Worm (Caenorhabditis elegans): ENCODE data around the gene lin-66.

lin-66 gene

ce11 chrIV:13882573-13882972 is 5.3 kb upstream of the lin-66 start, which contains the start of gene thoc-7:
thoc-7 (plus strand) TSS chrIV:13882734.
- TF ChIP-seq W03F9.2 (tag; optimal IDR thresholded peaks at IDR 0.05) (no peak), dao-5 (tag; optimal IDR thresholded peaks at IDR 0.05) (no peak), him-1 (tag; optimal IDR thresholded peaks at IDR 0.05) (no peak)

ce11 chrIV:13883922-13884321 is 4.0 kb upstream of the lin-66 start:
- TF ChIP-seq him-1 (tag; optimal IDR thresholded peaks at IDR 0.05): no peak
- TF ChIP-seq W03F9.2 (tag; optimal IDR thresholded peaks at IDR 0.05): no peak
- TF ChIP-seq dao-5 (tag; optimal IDR thresholded peaks at IDR 0.05): no peak

DNA sequence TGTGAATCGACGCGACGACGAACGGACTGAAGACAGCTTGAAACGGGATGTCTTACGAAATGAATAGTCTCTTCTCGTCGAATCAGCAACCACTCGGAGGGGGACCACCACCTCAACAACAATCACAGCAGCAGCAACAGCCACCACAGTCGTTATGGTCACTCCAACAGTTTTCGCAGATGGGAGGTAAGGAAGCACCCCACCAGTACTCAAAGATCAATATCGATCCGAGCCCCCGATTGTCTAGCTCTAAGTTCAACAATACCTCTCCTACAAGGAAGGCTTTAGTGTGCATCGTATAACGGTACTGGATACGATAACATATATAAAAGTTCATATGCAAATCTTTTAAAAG is 262 bp downstream of the lin-66 start:
- no peak for TF ChIP-seq W03F9.2 (tag; optimal IDR thresholded peaks at IDR 0.05)
- no peak for TF ChIP-seq him-1 (tag; optimal IDR thresholded peaks at IDR 0.05)

- TF ChIP-seq W03F9.2 (tag; optimal IDR thresholded peaks at IDR 0.05): no peak
- TF ChIP-seq dao-5 (tag; optimal IDR thresholded peaks at IDR 0.05): no peak
Observed at ce11 chrIV:13893103-13893502, 5.2 kb downstream of the lin-66 start.

DNA sequence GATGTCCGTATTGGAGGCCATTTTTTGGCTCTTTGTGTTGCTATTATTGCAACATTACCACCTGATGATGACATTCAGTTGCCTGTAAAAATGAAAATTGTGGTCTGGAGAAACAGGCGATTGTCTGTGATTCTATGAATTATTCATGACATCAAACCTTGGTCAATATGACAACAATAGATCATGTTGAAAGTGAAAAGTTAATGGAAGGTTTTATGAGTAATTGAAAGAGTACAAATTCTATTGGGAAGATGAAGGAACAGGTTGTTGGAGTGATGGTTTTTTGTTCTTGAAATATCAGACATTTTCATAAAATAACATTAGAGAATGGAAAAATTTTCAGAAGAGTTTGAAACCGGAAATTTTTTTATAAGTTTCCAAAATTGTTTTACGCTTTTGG is 14.9 kb downstream of the lin-66 start, which contains the start of gene Y37A1A.3:
TSS of gene Y37A1A.3 (minus strand) at position 101 of the 400 bp plus-strand sequence.
- TF ChIP-seq him-1 (tag; optimal IDR thresholded peaks at IDR 0.05): no peak
- no peak for TF ChIP-seq dao-5 (tag; optimal IDR thresholded peaks at IDR 0.05)
- no peak for TF ChIP-seq W03F9.2 (tag; optimal IDR thresholded peaks at IDR 0.05)

DNA sequence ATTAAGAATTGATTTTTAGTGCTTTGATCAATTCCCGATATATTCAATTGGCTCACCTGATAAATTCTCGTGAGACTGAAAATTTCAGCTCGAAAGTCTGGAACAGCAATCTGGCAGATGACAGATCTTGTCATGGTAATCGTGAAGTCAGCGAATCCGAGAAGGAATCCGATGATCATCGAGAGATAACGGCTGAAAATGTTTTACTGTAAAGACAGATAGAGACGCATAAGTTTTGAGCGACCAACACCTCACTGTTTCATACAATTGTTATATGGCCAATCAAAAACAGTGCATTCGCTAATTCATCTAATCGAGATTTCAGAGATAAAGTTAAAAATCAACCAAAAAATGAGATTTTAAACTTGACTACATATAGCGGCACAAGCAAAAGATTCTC is 18.5 kb downstream of the lin-66 start:
- TF ChIP-seq W03F9.2 (tag; optimal IDR thresholded peaks at IDR 0.05): no peak
- TF ChIP-seq him-1 (tag; optimal IDR thresholded peaks at IDR 0.05): no peak
- no peak for TF ChIP-seq dao-5 (tag; optimal IDR thresholded peaks at IDR 0.05)

ce11 chrIV:13910931-13911330 is 23.1 kb downstream of the lin-66 start:
- TF ChIP-seq him-1 (tag; optimal IDR thresholded peaks at IDR 0.05): no peak
- TF ChIP-seq dao-5 (tag; optimal IDR thresholded peaks at IDR 0.05): no peak
- no peak for TF ChIP-seq W03F9.2 (tag; optimal IDR thresholded peaks at IDR 0.05)

DNA sequence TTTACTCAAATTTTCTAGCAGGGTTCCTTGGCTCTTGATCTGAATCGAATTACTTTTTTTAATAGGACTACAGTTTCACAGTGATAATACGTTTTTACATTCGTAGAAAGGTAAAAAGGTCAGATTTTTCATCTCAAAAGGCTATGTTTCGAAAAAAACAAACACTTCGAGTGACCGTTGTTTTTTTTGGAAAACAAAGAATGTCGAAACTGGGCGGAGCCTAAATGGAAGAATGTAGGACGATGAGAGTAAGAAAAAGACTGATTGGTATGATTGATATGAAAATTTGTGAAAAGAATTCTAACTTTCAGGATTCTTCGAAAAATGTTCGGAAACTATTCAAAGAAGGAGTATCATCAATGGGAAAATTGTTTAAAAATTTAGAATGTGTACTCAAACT is 25.1 kb downstream of the lin-66 start, which contains the start of gene Y37A1A.2:
TSS of gene Y37A1A.2 (minus strand) at position 101 of the 400 bp plus-strand sequence.
- TF ChIP-seq W03F9.2 (tag; optimal IDR thresholded peaks at IDR 0.05) (no peak), dao-5 (tag; optimal IDR thresholded peaks at IDR 0.05) (no peak), him-1 (tag; optimal IDR thresholded peaks at IDR 0.05) (no peak)

- TF ChIP-seq W03F9.2 (tag; optimal IDR thresholded peaks at IDR 0.05): no peak
- no peak for TF ChIP-seq dao-5 (tag; optimal IDR thresholded peaks at IDR 0.05)
- TF ChIP-seq him-1 (tag; optimal IDR thresholded peaks at IDR 0.05): no peak
Observed at ce11 chrIV:13919207-13919759, 31.4 kb downstream of the lin-66 start.

ce11 chrIV:13927641-13928040 is 39.8 kb downstream of the lin-66 start:
- no peak for TF ChIP-seq him-1 (tag; optimal IDR thresholded peaks at IDR 0.05)
- no peak for TF ChIP-seq dao-5 (tag; optimal IDR thresholded peaks at IDR 0.05)
- TF ChIP-seq W03F9.2 (tag; optimal IDR thresholded peaks at IDR 0.05): no peak

DNA sequence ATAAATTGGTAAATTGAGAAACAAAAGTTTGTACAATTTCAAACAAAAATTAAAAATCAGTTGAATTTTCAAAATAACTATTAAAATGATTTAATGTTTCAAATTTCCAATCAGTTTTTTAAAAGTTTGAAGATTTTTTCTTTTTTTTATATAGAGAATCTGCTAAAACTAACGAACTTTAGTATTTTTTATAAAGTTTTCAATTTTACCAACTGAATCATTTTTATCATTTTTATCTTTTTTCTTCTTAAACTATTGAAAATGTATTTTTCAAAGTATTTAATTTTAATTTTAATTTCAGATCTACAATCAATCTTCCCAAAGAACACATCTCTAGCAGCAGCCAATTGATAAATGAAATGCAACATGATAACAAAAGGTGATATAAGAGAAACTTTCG is 46.2 kb downstream of the lin-66 start, which contains the start of gene Y37A1A.4:
TSS of gene Y37A1A.4 (plus strand) at position 301 of the 400 bp plus-strand sequence.
- TF ChIP-seq W03F9.2 (tag; optimal IDR thresholded peaks at IDR 0.05): no peak

ce11 chrIV:13940847-13941246 is 53.0 kb downstream of the lin-66 start:
- TF ChIP-seq him-1 (tag; optimal IDR thresholded peaks at IDR 0.05): no peak
- TF ChIP-seq W03F9.2 (tag; optimal IDR thresholded peaks at IDR 0.05): no peak
- TF ChIP-seq dao-5 (tag; optimal IDR thresholded peaks at IDR 0.05): no peak

- TF ChIP-seq dao-5 (tag; optimal IDR thresholded peaks at IDR 0.05): no peak
- TF ChIP-seq W03F9.2 (tag; optimal IDR thresholded peaks at IDR 0.05): no peak
- TF ChIP-seq him-1 (tag; optimal IDR thresholded peaks at IDR 0.05): no peak
Observed at ce11 chrIV:13941640-13942039, 53.8 kb downstream of the lin-66 start.
